Fruit fly (Drosophila melanogaster): Measurements from ENCODE around the gene CG2202.

Gene CG2202

dm6 chrX:10822678-10823440 is 25.7 kb upstream of the CG2202 start (continued):
- peak; percentile 58 for TF ChIP-seq Hr3 (GFP tag; optimal IDR thresholded peaks at IDR 0.05)
- no peak for TF ChIP-seq Sry-β (GFP tag; optimal IDR thresholded peaks at IDR 0.05)
- no peak for TF ChIP-seq Hand (GFP tag; optimal IDR thresholded peaks at IDR 0.05)
- TF ChIP-seq exex (tag; optimal IDR thresholded peaks at IDR 0.05): peak; percentile 13
- TF ChIP-seq CG4820 (GFP tag; optimal IDR thresholded peaks at IDR 0.05): peak; percentile 55
- TF ChIP-seq GATAe (GFP tag; conservative IDR thresholded peaks at IDR 0.05): no peak
- TF ChIP-seq lov (optimal IDR thresholded peaks at IDR 0.05): no peak
- TF ChIP-seq lov (GFP tag; IDR thresholded peaks at IDR 0.05): no peak
- no peak for TF ChIP-seq CG8290 (GFP tag; optimal IDR thresholded peaks at IDR 0.05)
- TF ChIP-seq CG8290 (tag; optimal IDR thresholded peaks at IDR 0.05): peak; percentile 9 to 24
- TF ChIP-seq CG15479 (GFP tag; optimal IDR thresholded peaks at IDR 0.05): peak; percentile 48
- no peak for TF ChIP-seq CG10543 (GFP tag; optimal IDR thresholded peaks at IDR 0.05)
- TF ChIP-seq hb (GFP tag; IDR thresholded peaks at IDR 0.05; ENCODE audit: partially characterized antibody): no peak
- TF ChIP-seq ac (GFP tag; optimal IDR thresholded peaks at IDR 0.05): peak; percentile 87
- no peak for TF ChIP-seq CG4730 (GFP tag; IDR thresholded peaks at IDR 0.05)
- peak; percentile 30 for TF ChIP-seq CG4707 (GFP tag; optimal IDR thresholded peaks at IDR 0.05)
- TF ChIP-seq abd-A (tag; optimal IDR thresholded peaks at IDR 0.05): no peak
- peak; percentile 89 for TF ChIP-seq CG10979 (tag; optimal IDR thresholded peaks at IDR 0.05)
- TF ChIP-seq CG4404 (GFP tag; IDR thresholded peaks at IDR 0.05): peak; percentile 88
- no peak for TF ChIP-seq en (GFP tag; optimal IDR thresholded peaks at IDR 0.05)
- peak; percentile 37 for TF ChIP-seq Chrac-16 (GFP tag; optimal IDR thresholded peaks at IDR 0.05)
- peak; percentile 88 for TF ChIP-seq CG2678 (tag; optimal IDR thresholded peaks at IDR 0.05)
- TF ChIP-seq CG10959 (GFP tag; IDR thresholded peaks at IDR 0.05): peak; percentile 70; the same call in 1 of the 2 replicates
- no peak for TF ChIP-seq CG15073 (GFP tag; optimal IDR thresholded peaks at IDR 0.05)
- no peak for TF ChIP-seq maf-S (GFP tag; optimal IDR thresholded peaks at IDR 0.05)
- peak; percentile 58 for TF ChIP-seq slbo (GFP tag; IDR thresholded peaks at IDR 0.05)
- no peak for TF ChIP-seq CG11085 (GFP tag; IDR thresholded peaks at IDR 0.05)
- no peak for TF ChIP-seq lbe (GFP tag; optimal IDR thresholded peaks at IDR 0.05)
- TF ChIP-seq sr (GFP tag; IDR thresholded peaks at IDR 0.05): no peak
- no peak for TF ChIP-seq Oaz (GFP tag; IDR thresholded peaks at IDR 0.05)
- TF ChIP-seq dimm (GFP tag; IDR thresholded peaks at IDR 0.05): no peak
- peak; percentile 30 for TF ChIP-seq CG12942 (GFP tag; optimal IDR thresholded peaks at IDR 0.05)
- TF ChIP-seq pnt (GFP tag; optimal IDR thresholded peaks at IDR 0.05): no peak
- peak; percentile 67 for TF ChIP-seq CG6689 (GFP tag; IDR thresholded peaks at IDR 0.05)
- TF ChIP-seq lola (GFP tag; optimal IDR thresholded peaks at IDR 0.05): peak in 1 of 3 experiments; percentile 93
- no peak for TF ChIP-seq CG9876 (GFP tag; optimal IDR thresholded peaks at IDR 0.05)
- TF ChIP-seq pzg (GFP tag; optimal IDR thresholded peaks at IDR 0.05): no peak
- peak; percentile 32 for TF ChIP-seq jing (GFP tag; optimal IDR thresholded peaks at IDR 0.05)
- peak; percentile 36 for TF ChIP-seq CG9817 (tag; optimal IDR thresholded peaks at IDR 0.05)
- peak; percentile 44 for TF ChIP-seq Usf (GFP tag; optimal IDR thresholded peaks at IDR 0.05)
- TF ChIP-seq sug (tag; optimal IDR thresholded peaks at IDR 0.05): peak; percentile 18
- peak; percentile 18 for TF ChIP-seq sd (tag; optimal IDR thresholded peaks at IDR 0.05)
- TF ChIP-seq CG10321 (GFP tag; IDR thresholded peaks at IDR 0.05): no peak
- TF ChIP-seq Bdp1 (GFP tag; optimal IDR thresholded peaks at IDR 0.05): peak; percentile 17
- no peak for TF ChIP-seq jigr1 (GFP tag; IDR thresholded peaks at IDR 0.05)
- TF ChIP-seq Atf6 (GFP tag; IDR thresholded peaks at IDR 0.05): peak; percentile 26; the same call in 1 of the 2 replicates
- TF ChIP-seq Mrtf (GFP tag; IDR thresholded peaks at IDR 0.05): 0 out of 3 replicates have a peak, but pooled peaks have one; percentile 25
- TF ChIP-seq CG7786 (GFP tag; optimal IDR thresholded peaks at IDR 0.05): no peak
- no peak for TF ChIP-seq CG17612 (GFP tag; IDR thresholded peaks at IDR 0.05)
- no peak for TF ChIP-seq mirr (GFP tag; optimal IDR thresholded peaks at IDR 0.05)
- peak; percentile 38 for TF ChIP-seq CrebB (tag; optimal IDR thresholded peaks at IDR 0.05)
